Fruit fly (Drosophila melanogaster) whole organism: ENCODE measurements around the gene CheA84a.

Experiments used
- Dll ChIP-seq: fragments of >200 bp; optimal IDR thresholded peaks from 2 replicates; lab custom pipeline; 2017
- pan ChIP-seq: fragments of >200 bp; optimal IDR thresholded peaks from 2 replicates; lab custom pipeline; 2017

dm6 chr3R:8205292-8205893 lies 763 bp upstream of the CheA84a start:
- TF ChIP-seq Dll (lab: Kevin White, UChicago) (no peak), pan (lab: Kevin White, UChicago) (no peak)
